Fruit fly (Drosophila melanogaster) whole organism, embryonic: ENCODE data around the gene CG8851.
A peak's percentile ranks its signal among the peaks of the same experiment; 100 is the strongest.

Experiments
- BEAF-32 ChIP-seq: fragments of 200-800 bp; sonication (Bioruptor generic); optimal IDR thresholded peaks from 3 replicates; lab custom pipeline; 2017; ENCODE audit warnings: missing biosample characterization, missing genetic modification characterization, mild to moderate bottlenecking, moderate library complexity, missing genetic modification reagents
- CG1603 ChIP-seq: fragments of 200-800 bp; sonication (Bioruptor generic); optimal IDR thresholded peaks from 2 replicates; lab custom pipeline; 2019; ENCODE audit warnings: missing biosample characterization, mild to moderate bottlenecking, missing genetic modification characterization, moderate library complexity
- cad ChIP-seq: fragments of >200 bp; optimal IDR thresholded peaks from 2 replicates; lab custom pipeline; 2017; ENCODE audit warnings: missing biosample characterization, missing genetic modification characterization
- schlank ChIP-seq: fragments of 200-800 bp; sonication (Bioruptor generic); optimal IDR thresholded peaks from 2 replicates; lab custom pipeline; 2018; ENCODE audit warnings: missing biosample characterization, mild to moderate bottlenecking, missing genetic modification characterization
- wek ChIP-seq: fragments of 200-800 bp; sonication (Bioruptor generic); optimal IDR thresholded peaks from 3 replicates; lab custom pipeline; 2018; ENCODE audit warnings: missing biosample characterization, mild to moderate bottlenecking, missing genetic modification characterization, moderate library complexity

dm6 chr2L:3532973-3533525 lies 13.6 kb downstream of the CG8851 start:
- TF ChIP-seq wek (GFP tag; lab: Kevin White, UChicago) = no peak
- no peak for TF ChIP-seq BEAF-32 (GFP tag; lab: Kevin White, UChicago)
- peak; percentile 72 for TF ChIP-seq CG1603 (tag; lab: Kevin White, UChicago)
- no peak for TF ChIP-seq cad (GFP tag; lab: Kevin White, UChicago)
- no peak for TF ChIP-seq schlank
